Worm (Caenorhabditis elegans) whole organism, young adult: ENCODE data around the gene C46C2.5.

ENCODE experiments used
- B0019.2 ChIP-seq: fragments of 200-800 bp; sonication (Bioruptor generic); conservative IDR thresholded peaks from 2 replicates; pipeline ENCODE4 v1.3.6; 2022; ENCODE audit warnings: missing genetic modification reagents, missing genetic modification characterization, missing compliant biosample characterization
- B0336.3 ChIP-seq: fragments of 200-800 bp; sonication (Bioruptor generic); IDR thresholded peaks from 2 replicates; pipeline ENCODE4 v1.3.6; 2022; ENCODE audit warnings: missing genetic modification characterization, missing compliant biosample characterization
- C06A6.2 ChIP-seq: fragments of 200-800 bp; sonication (Bioruptor generic); conservative IDR thresholded peaks from 2 replicates; pipeline ENCODE4 v1.3.6; 2022; ENCODE audit warnings: missing genetic modification characterization, missing compliant biosample characterization
- D2030.7 ChIP-seq: fragments of 200-800 bp; sonication (Bioruptor generic); IDR thresholded peaks from 2 replicates; pipeline ENCODE4 v1.3.6; 2022; ENCODE audit warnings: missing genetic modification reagents, missing genetic modification characterization, missing compliant biosample characterization
- F33H1.4 ChIP-seq: fragments of 200-800 bp; sonication (Bioruptor generic); IDR thresholded peaks from 2 replicates; pipeline ENCODE4 v1.3.6; 2022; ENCODE audit warnings: missing genetic modification reagents, missing genetic modification characterization, missing compliant biosample characterization
- F52B5.7 ChIP-seq: sonication (generic microtip); optimal IDR thresholded peaks from 2 replicates; lab custom pipeline; 2016; ENCODE audit warnings: mild to moderate bottlenecking, missing genetic modification characterization, missing compliant biosample characterization
- F57A8.1 ChIP-seq: fragments of 200-800 bp; sonication (Bioruptor generic); optimal IDR thresholded peaks from 2 replicates; lab custom pipeline; 2018; ENCODE audit warnings: mild to moderate bottlenecking, missing genetic modification characterization, moderate library complexity, missing compliant biosample characterization
- F57C9.4 ChIP-seq: sonication (generic microtip); optimal IDR thresholded peaks from 2 replicates; lab custom pipeline; 2017; ENCODE audit warnings: mild to moderate bottlenecking, missing genetic modification characterization, missing compliant biosample characterization
- K12H6.12 ChIP-seq: fragments of 200-800 bp; sonication (Bioruptor generic); optimal IDR thresholded peaks from 2 replicates; lab custom pipeline; 2018; ENCODE audit warnings: mild to moderate bottlenecking, missing genetic modification characterization, missing compliant biosample characterization
- T07F8.4 ChIP-seq: sonication (generic microtip); optimal IDR thresholded peaks from 2 replicates; lab custom pipeline; 2016; ENCODE audit warnings: mild to moderate bottlenecking, missing genetic modification characterization, moderate library complexity, missing compliant biosample characterization
- Y53F4B.3 ChIP-seq: fragments of 200-800 bp; sonication (Bioruptor generic); IDR thresholded peaks from 2 replicates; pipeline ENCODE4 v1.3.6; 2022; ENCODE audit warnings: missing genetic modification reagents, missing genetic modification characterization, missing compliant biosample characterization
- Y53G8AR.9 ChIP-seq: fragments of 200-800 bp; sonication (Bioruptor generic); conservative IDR thresholded peaks from 2 replicates; pipeline ENCODE4 v1.3.6; 2022; ENCODE audit warnings: missing genetic modification reagents, missing genetic modification characterization, missing compliant biosample characterization
- Y56A3A.18 ChIP-seq: fragments of 200-800 bp; sonication (Bioruptor generic); IDR thresholded peaks from 2 replicates; pipeline ENCODE4 v1.3.6; 2022; ENCODE audit warnings: missing genetic modification reagents, missing genetic modification characterization, missing compliant biosample characterization
- Y79H2A.3 ChIP-seq: fragments of 200-800 bp; sonication (Bioruptor generic); conservative IDR thresholded peaks from 2 replicates; pipeline ENCODE4 v1.3.6; 2022; ENCODE audit warnings: missing genetic modification reagents, missing genetic modification characterization, missing compliant biosample characterization
- attf-3 ChIP-seq: fragments of 200-800 bp; sonication (Bioruptor generic); conservative IDR thresholded peaks from 2 replicates; pipeline ENCODE4 v1.3.6; 2022; ENCODE audit warnings: missing genetic modification reagents, missing genetic modification characterization, missing compliant biosample characterization
- attf-5 ChIP-seq: fragments of 200-800 bp; sonication (Bioruptor generic); optimal IDR thresholded peaks from 2 replicates; lab custom pipeline; 2018; ENCODE audit warnings: mild to moderate bottlenecking, missing genetic modification characterization, missing compliant biosample characterization
- attf-6 ChIP-seq: fragments of 200-800 bp; sonication (Bioruptor generic); IDR thresholded peaks from 2 replicates; pipeline ENCODE4 v1.3.6; 2022; ENCODE audit warnings: missing genetic modification reagents, missing genetic modification characterization, missing compliant biosample characterization
- bed-1 ChIP-seq: fragments of 200-800 bp; sonication (Bioruptor generic); IDR thresholded peaks from 2 replicates; pipeline ENCODE4 v1.3.6; 2022; ENCODE audit warnings: missing genetic modification reagents, missing genetic modification characterization, missing compliant biosample characterization
- bed-2 ChIP-seq: fragments of 200-800 bp; sonication (Bioruptor generic); IDR thresholded peaks from 2 replicates; pipeline ENCODE4 v1.3.6; 2022; ENCODE audit warnings: missing genetic modification reagents, missing genetic modification characterization, missing compliant biosample characterization
- ceh-100 ChIP-seq: fragments of 200-800 bp; sonication (Bioruptor generic); IDR thresholded peaks from 2 replicates; pipeline ENCODE4 v1.3.6; 2022; ENCODE audit warnings: missing genetic modification reagents, missing genetic modification characterization, missing compliant biosample characterization
- efl-1 ChIP-seq: fragments of 150-350 bp; optimal IDR thresholded peaks from 2 replicates; lab custom pipeline; 2014; ENCODE audit warnings: missing biosample characterization, missing genetic modification reagents, missing genetic modification characterization
- egl-44 ChIP-seq: fragments of 200-800 bp; sonication (Bioruptor generic); IDR thresholded peaks from 2 replicates; pipeline ENCODE4 v1.3.6; 2022; ENCODE audit warnings: missing genetic modification reagents, missing genetic modification characterization, missing compliant biosample characterization
- egrh-3 ChIP-seq: fragments of 200-800 bp; sonication (Bioruptor generic); IDR thresholded peaks from 2 replicates; pipeline ENCODE4 v1.3.6; 2022; ENCODE audit warnings: missing genetic modification reagents, missing genetic modification characterization, missing compliant biosample characterization
- ets-4 ChIP-seq: fragments of 200-800 bp; sonication (Bioruptor generic); optimal IDR thresholded peaks from 2 replicates; lab custom pipeline; 2018; ENCODE audit warnings: mild to moderate bottlenecking, missing genetic modification characterization, missing compliant biosample characterization
- him-1 ChIP-seq: sonication (generic microtip); optimal IDR thresholded peaks from 2 replicates; lab custom pipeline; 2016; ENCODE audit warnings: missing genotype, missing genetic modification reagents, missing genetic modification characterization, missing compliant biosample characterization
- hlh-12 ChIP-seq: sonication (generic microtip); optimal IDR thresholded peaks from 2 replicates; lab custom pipeline; 2016; ENCODE audit warnings: missing genetic modification characterization, missing compliant biosample characterization
- hlh-26 ChIP-seq: fragments of 200-800 bp; sonication (Bioruptor generic); conservative IDR thresholded peaks from 2 replicates; pipeline ENCODE4 v1.3.6; 2022; ENCODE audit warnings: missing genetic modification reagents, missing genetic modification characterization, missing compliant biosample characterization
- lag-1 ChIP-seq: fragments of 200-800 bp; sonication (Bioruptor generic); IDR thresholded peaks from 2 replicates; pipeline ENCODE4 v1.3.6; 2022; ENCODE audit warnings: missing genetic modification reagents, missing genetic modification characterization, missing compliant biosample characterization
- lin-26 ChIP-seq: fragments of 200-800 bp; sonication (Bioruptor generic); IDR thresholded peaks from 2 replicates; pipeline ENCODE4 v1.3.6; 2022; ENCODE audit warnings: missing genetic modification reagents, missing genetic modification characterization, missing compliant biosample characterization
- lin-54 ChIP-seq: fragments of 200-800 bp; sonication (Bioruptor generic); optimal IDR thresholded peaks from 2 replicates; lab custom pipeline; 2018; ENCODE audit warnings: mild to moderate bottlenecking, missing genetic modification characterization, missing compliant biosample characterization
- mes-4 ChIP-seq: sonication (generic microtip); optimal IDR thresholded peaks from 2 replicates; lab custom pipeline; 2016; ENCODE audit warnings: missing genotype, missing genetic modification characterization, missing compliant biosample characterization
- nfya-2 ChIP-seq: fragments of 200-800 bp; sonication (Bioruptor generic); IDR thresholded peaks from 2 replicates; pipeline ENCODE4 v1.3.6; 2022; ENCODE audit warnings: missing genetic modification reagents, missing genetic modification characterization, missing compliant biosample characterization
- nfyb-1 ChIP-seq: fragments of 200-800 bp; sonication (Bioruptor generic); IDR thresholded peaks from 2 replicates; pipeline ENCODE4 v1.3.6; 2022; ENCODE audit warnings: missing genetic modification reagents, missing genetic modification characterization, missing compliant biosample characterization
- nhr-120 ChIP-seq: fragments of 200-800 bp; sonication (Bioruptor generic); IDR thresholded peaks from 2 replicates; pipeline ENCODE4 v1.3.6; 2022; ENCODE audit warnings: missing genetic modification characterization, missing compliant biosample characterization
- nhr-179 ChIP-seq: sonication (generic microtip); optimal IDR thresholded peaks from 2 replicates; lab custom pipeline; 2016; ENCODE audit warnings: mild to moderate bottlenecking, missing genetic modification characterization, missing compliant biosample characterization
- pbrm-1 ChIP-seq: fragments of 200-800 bp; sonication (Bioruptor generic); IDR thresholded peaks from 2 replicates; pipeline ENCODE4 v1.3.6; 2022; ENCODE audit warnings: missing genetic modification reagents, missing genetic modification characterization, missing compliant biosample characterization
- rcor-1 ChIP-seq: fragments of 200-800 bp; sonication (Bioruptor generic); IDR thresholded peaks from 2 replicates; pipeline ENCODE4 v1.3.6; 2022; ENCODE audit warnings: missing genetic modification reagents, missing genetic modification characterization, missing compliant biosample characterization
- sdz-38 ChIP-seq: sonication (generic microtip); optimal IDR thresholded peaks from 2 replicates; lab custom pipeline; 2016; ENCODE audit warnings: missing genotype, missing genetic modification characterization, missing compliant biosample characterization
- snpc-1.1 ChIP-seq: sonication (generic microtip); optimal IDR thresholded peaks from 2 replicates; lab custom pipeline; 2017; ENCODE audit warnings: missing genetic modification characterization, mild to moderate bottlenecking, missing compliant biosample characterization, antibody characterized with exemption, moderate library complexity, missing genotype, missing genetic modification reagents; ENCODE audit not compliant: insufficient read depth
- snpc-3.4 ChIP-seq: sonication (generic microtip); optimal IDR thresholded peaks from 2 replicates; lab custom pipeline; 2017; ENCODE audit warnings: missing genetic modification characterization, mild to moderate bottlenecking, missing compliant biosample characterization, antibody characterized with exemption, moderate library complexity, missing genotype, missing genetic modification reagents
- snpc-4 ChIP-seq, 5 experiments: fragments of 150-350 bp in 1 of 5; sonication (generic microtip) in 4 of 5; optimal IDR thresholded peaks; 2 replicates each; lab custom pipeline; 2014 to 2018; ENCODE audit warnings: missing genetic modification characterization in 5 of 5, missing biosample characterization in 3 of 5, antibody characterized with exemption in 2 of 5, mild to moderate bottlenecking in 2 of 5, missing compliant biosample characterization in 2 of 5, missing genotype in 2 of 5, moderate library complexity in 2 of 5, missing genetic modification reagents in 1 of 5
- tbx-9 ChIP-seq: sonication (generic microtip); optimal IDR thresholded peaks from 2 replicates; lab custom pipeline; 2016; ENCODE audit warnings: borderline replicate concordance, missing genetic modification characterization, inconsistent platforms, missing compliant biosample characterization
- unc-130 ChIP-seq: sonication (generic microtip); optimal IDR thresholded peaks from 2 replicates; lab custom pipeline; 2016; ENCODE audit warnings: missing genetic modification reagents, missing genetic modification characterization, missing compliant biosample characterization
- unc-62 ChIP-seq: fragments of 150-350 bp; optimal IDR thresholded peaks from 2 replicates; lab custom pipeline; 2014; ENCODE audit warnings: missing biosample characterization, missing genetic modification reagents, missing genetic modification characterization
- zim-3 ChIP-seq: sonication (generic microtip); optimal IDR thresholded peaks from 2 replicates; lab custom pipeline; 2017; ENCODE audit warnings: mild to moderate bottlenecking, missing genetic modification characterization, moderate library complexity, missing compliant biosample characterization
- ztf-28 ChIP-seq: fragments of 200-800 bp; sonication (Bioruptor generic); IDR thresholded peaks from 2 replicates; pipeline ENCODE4 v1.3.6; 2022; ENCODE audit warnings: missing genetic modification reagents, missing genetic modification characterization, missing compliant biosample characterization
- ztf-6 ChIP-seq: fragments of 200-800 bp; sonication (Bioruptor generic); IDR thresholded peaks from 2 replicates; pipeline ENCODE4 v1.3.6; 2022; ENCODE audit warnings: missing genetic modification reagents, missing genetic modification characterization, missing compliant biosample characterization

C46C2.5 gene

ce11 chrIV:9146819-9147518 lies 45.5 kb downstream of the C46C2.5 start, which contains the start of the genes rpb-12 and aly-2 (continued):
- TF ChIP-seq snpc-4 (GFP tag; optimal IDR thresholded peaks at IDR 0.05; lab: Kevin White, UChicago), result peak; percentile 79
- peak; percentile 61 to 80 (median 64) for TF ChIP-seq snpc-4 (tag; optimal IDR thresholded peaks at IDR 0.05; lab: Kevin White, UChicago)
- TF ChIP-seq D2030.7 (GFP tag; lab: Robert Waterston, UW), result peak; percentile 91
- no peak for TF ChIP-seq ets-4 (GFP tag; lab: Kevin White, UChicago)
- no peak for TF ChIP-seq nhr-120 (GFP tag; lab: Robert Waterston, UW)
- peak; percentile 82 for TF ChIP-seq rcor-1 (GFP tag; lab: Robert Waterston, UW)
- TF ChIP-seq snpc-3.4 (tag; lab: Kevin White, UChicago), result peak; percentile 91
- peak; percentile 100 for TF ChIP-seq attf-3
- no peak for TF ChIP-seq nfya-2 (GFP tag; lab: Robert Waterston, UW)
- no peak for TF ChIP-seq Y56A3A.18 (GFP tag; lab: Robert Waterston, UW)
- TF ChIP-seq Y53F4B.3 (GFP tag; lab: Robert Waterston, UW), result no peak
- TF ChIP-seq unc-62 (GFP tag; lab: Kevin White, UChicago), result no peak
- TF ChIP-seq nfyb-1 (GFP tag; lab: Robert Waterston, UW), result no peak
- peak; percentile 54 for TF ChIP-seq attf-5 (GFP tag; lab: Kevin White, UChicago)
- TF ChIP-seq bed-1 (GFP tag; lab: Robert Waterston, UW), result no peak
- no peak for TF ChIP-seq F57A8.1 (GFP tag; lab: Kevin White, UChicago)
- TF ChIP-seq egrh-3 (GFP tag; lab: Robert Waterston, UW), result no peak
- TF ChIP-seq him-1 (tag; lab: Kevin White, UChicago), result peak; percentile 75
- TF ChIP-seq hlh-12 (tag; lab: Kevin White, UChicago), result no peak
- TF ChIP-seq unc-130, result peak; percentile 65
- TF ChIP-seq attf-6, result peak; percentile 83
- TF ChIP-seq bed-2, result no peak
- no peak for TF ChIP-seq hlh-26 (GFP tag; lab: Robert Waterston, UW)
- peak; percentile 95 for TF ChIP-seq efl-1 (GFP tag; lab: Kevin White, UChicago)
- TF ChIP-seq ztf-28 (GFP tag; lab: Robert Waterston, UW), result no peak
- peak; percentile 59 for TF ChIP-seq snpc-1.1
- no peak for TF ChIP-seq C06A6.2
- no peak for TF ChIP-seq K12H6.12 (tag; lab: Kevin White, UChicago)
- TF ChIP-seq nhr-179 (tag; lab: Kevin White, UChicago), result no peak
- peak; percentile 78 for TF ChIP-seq B0019.2
- TF ChIP-seq F57C9.4 (tag; lab: Kevin White, UChicago), result no peak
- no peak for TF ChIP-seq egl-44 (GFP tag; lab: Robert Waterston, UW)
- peak; percentile 81 for TF ChIP-seq lin-54 (GFP tag; lab: Kevin White, UChicago)
- TF ChIP-seq tbx-9, result no peak
- no peak for TF ChIP-seq T07F8.4 (tag; lab: Kevin White, UChicago)
- no peak for TF ChIP-seq ceh-100 (GFP tag; lab: Robert Waterston, UW)
- peak; percentile 75 for TF ChIP-seq pbrm-1 (GFP tag; lab: Robert Waterston, UW)
- TF ChIP-seq mes-4 (tag; lab: Kevin White, UChicago), result no peak
- no peak for TF ChIP-seq lin-26
- no peak for TF ChIP-seq zim-3 (tag; lab: Kevin White, UChicago)
- no peak for TF ChIP-seq ztf-6 (GFP tag; lab: Robert Waterston, UW)
- peak; percentile 78 for TF ChIP-seq F33H1.4 (GFP tag; lab: Robert Waterston, UW)
- TF ChIP-seq B0336.3 (GFP tag; lab: Robert Waterston, UW), result peak; percentile 74
- TF ChIP-seq sdz-38 (tag; lab: Kevin White, UChicago), result no peak
- TF ChIP-seq Y79H2A.3 (GFP tag; lab: Robert Waterston, UW), result 0 out of 2 replicates have a peak, but pooled peaks have one; percentile 23
- TF ChIP-seq Y53G8AR.9 (GFP tag; lab: Robert Waterston, UW), result 0 out of 2 replicates have a peak, but pooled peaks have one; percentile 39
- TF ChIP-seq F52B5.7 (tag; lab: Kevin White, UChicago), result no peak
- TF ChIP-seq lag-1 (GFP tag; lab: Robert Waterston, UW), result no peak
